Worm (Caenorhabditis elegans): ENCODE data around the gene R09E10.8.

Gene R09E10.8

ce11 chrIV:10281482-10281881, 28.7 kb downstream of the R09E10.8 start, which contains the start of gene thk-1:
Gene thk-1, minus strand, starts transcription at chrIV:10281582.
- TF ChIP-seq ztf-29 (GFP tag; IDR thresholded peaks at IDR 0.05), result no peak
- TF ChIP-seq tab-1 (GFP tag; IDR thresholded peaks at IDR 0.05), result no peak
- TF ChIP-seq ztf-23 (GFP tag; IDR thresholded peaks at IDR 0.05), result no peak
- no peak for TF ChIP-seq med-1 (GFP tag; optimal IDR thresholded peaks at IDR 0.05; ENCODE audit: insufficient read depth)

- TF ChIP-seq med-1 (GFP tag; optimal IDR thresholded peaks at IDR 0.05; ENCODE audit: insufficient read depth) (no peak), ztf-29 (GFP tag; IDR thresholded peaks at IDR 0.05) (no peak), ztf-23 (GFP tag; IDR thresholded peaks at IDR 0.05) (no peak), klf-2 (GFP tag; conservative IDR thresholded peaks at IDR 0.05) (no peak), flt-1 (GFP tag; IDR thresholded peaks at IDR 0.05) (no peak), cog-1 (tag; optimal IDR thresholded peaks at IDR 0.05) (no peak), tab-1 (GFP tag; IDR thresholded peaks at IDR 0.05) (no peak), ref-1 (GFP tag; conservative IDR thresholded peaks at IDR 0.05) (no peak), T22C8.4 (GFP tag; IDR thresholded peaks at IDR 0.05) (no peak)
Observed at ce11 chrIV:10277716-10278115, 32.5 kb downstream of the R09E10.8 start, which contains the start of gene Y43C5A.4. Gene Y43C5A.4, plus strand, starts transcription at chrIV:10278016.

DNA sequence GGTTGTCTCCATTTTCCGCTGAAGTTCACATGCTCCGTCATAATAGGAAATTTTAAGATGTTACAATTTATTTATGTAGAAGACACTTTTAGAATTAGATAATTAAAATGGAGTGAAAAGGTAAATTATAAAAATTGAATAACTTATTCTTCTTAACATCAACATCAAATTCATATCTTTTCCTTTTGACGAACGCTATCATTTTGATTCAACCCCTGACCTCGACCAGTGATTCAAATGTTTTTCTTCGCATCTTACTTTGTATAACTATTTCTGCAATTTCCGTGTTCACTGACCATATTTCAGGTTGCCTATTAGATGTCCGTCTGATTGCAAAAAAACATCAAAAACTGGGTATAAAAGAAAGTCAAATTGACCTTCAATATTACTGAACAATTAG, 33.3 kb downstream of the R09E10.8 start, which contains the start of gene Y43C5A.7:
Y43C5A.7 (plus strand) TSS at position 301 of the 400 bp plus-strand sequence.
- TF ChIP-seq ztf-23 (GFP tag; IDR thresholded peaks at IDR 0.05) (no peak), cog-1 (tag; optimal IDR thresholded peaks at IDR 0.05) (no peak), med-1 (GFP tag; optimal IDR thresholded peaks at IDR 0.05; ENCODE audit: insufficient read depth) (no peak), T22C8.4 (GFP tag; IDR thresholded peaks at IDR 0.05) (no peak), ref-1 (GFP tag; conservative IDR thresholded peaks at IDR 0.05) (no peak), flt-1 (GFP tag; IDR thresholded peaks at IDR 0.05) (no peak), klf-2 (GFP tag; conservative IDR thresholded peaks at IDR 0.05) (no peak), ztf-29 (GFP tag; IDR thresholded peaks at IDR 0.05) (no peak), tab-1 (GFP tag; IDR thresholded peaks at IDR 0.05) (no peak)

DNA sequence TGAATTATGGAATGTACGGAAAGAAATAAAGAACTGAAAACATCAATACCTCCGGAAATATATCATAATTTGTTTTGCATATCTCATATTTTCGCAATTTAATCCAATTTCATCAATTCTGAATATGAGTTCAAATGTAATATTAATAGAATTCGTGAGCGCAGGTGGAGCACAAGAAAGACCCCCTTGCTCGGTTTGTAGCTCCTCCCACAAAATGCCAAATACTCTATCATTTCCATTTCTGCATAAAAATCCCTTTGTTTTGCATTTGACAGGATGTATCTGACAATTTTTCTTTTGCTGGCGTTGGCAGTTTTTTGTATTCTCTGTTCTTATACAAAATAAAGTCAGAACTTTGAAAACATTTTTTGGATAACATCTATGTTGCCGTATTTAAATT, 35.2 kb downstream of the R09E10.8 start:
- TF ChIP-seq T22C8.4 (GFP tag; IDR thresholded peaks at IDR 0.05), result no peak
- TF ChIP-seq flt-1 (GFP tag; IDR thresholded peaks at IDR 0.05), result no peak
- TF ChIP-seq med-1 (GFP tag; optimal IDR thresholded peaks at IDR 0.05; ENCODE audit: insufficient read depth), result no peak
- TF ChIP-seq cog-1 (tag; optimal IDR thresholded peaks at IDR 0.05), result no peak
- no peak for TF ChIP-seq ztf-29 (GFP tag; IDR thresholded peaks at IDR 0.05)
- no peak for TF ChIP-seq ref-1 (GFP tag; conservative IDR thresholded peaks at IDR 0.05)
- TF ChIP-seq tab-1 (GFP tag; IDR thresholded peaks at IDR 0.05), result no peak
- no peak for TF ChIP-seq ztf-23 (GFP tag; IDR thresholded peaks at IDR 0.05)
- no peak for TF ChIP-seq klf-2 (GFP tag; conservative IDR thresholded peaks at IDR 0.05)

- TF ChIP-seq ref-1 (GFP tag; conservative IDR thresholded peaks at IDR 0.05), result no peak
- no peak for TF ChIP-seq tab-1 (GFP tag; IDR thresholded peaks at IDR 0.05)
- no peak for TF ChIP-seq med-1 (GFP tag; optimal IDR thresholded peaks at IDR 0.05; ENCODE audit: insufficient read depth)
Observed at ce11 chrIV:10273781-10274313, 36.4 kb downstream of the R09E10.8 start, which contains the start of gene Y43C5A.3. Gene Y43C5A.3, plus strand, starts transcription at chrIV:10274036.

DNA sequence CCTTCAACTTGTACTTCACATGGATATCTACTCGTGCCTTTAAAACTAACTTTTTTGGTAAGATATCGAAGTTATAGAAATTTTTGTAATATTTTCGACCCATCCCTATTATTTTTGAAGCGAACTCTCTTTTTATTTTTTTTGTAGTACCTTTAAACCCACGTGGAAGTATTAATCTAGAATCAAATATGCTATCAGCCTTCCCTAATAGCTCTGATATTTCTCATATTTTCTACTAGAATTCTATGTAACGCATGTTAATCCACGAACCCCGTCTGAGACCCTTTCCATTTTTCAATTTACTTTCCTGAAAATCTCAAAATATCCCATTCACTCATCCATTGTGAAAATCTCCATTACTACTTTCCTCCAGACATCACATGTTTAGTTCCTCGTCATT, 36.9 kb downstream of the R09E10.8 start:
- TF ChIP-seq klf-2 (GFP tag; conservative IDR thresholded peaks at IDR 0.05), result no peak
- no peak for TF ChIP-seq ref-1 (GFP tag; conservative IDR thresholded peaks at IDR 0.05)
- no peak for TF ChIP-seq med-1 (GFP tag; optimal IDR thresholded peaks at IDR 0.05; ENCODE audit: insufficient read depth)
- no peak for TF ChIP-seq cog-1 (tag; optimal IDR thresholded peaks at IDR 0.05)
- TF ChIP-seq tab-1 (GFP tag; IDR thresholded peaks at IDR 0.05), result no peak
- TF ChIP-seq ztf-29 (GFP tag; IDR thresholded peaks at IDR 0.05), result no peak
- TF ChIP-seq T22C8.4 (GFP tag; IDR thresholded peaks at IDR 0.05), result no peak
- TF ChIP-seq ztf-23 (GFP tag; IDR thresholded peaks at IDR 0.05), result no peak
- TF ChIP-seq flt-1 (GFP tag; IDR thresholded peaks at IDR 0.05), result no peak

ce11 chrIV:10269137-10269933, 40.9 kb downstream of the R09E10.8 start, which contains the start of the genes nspd-7 and Y43C5A.2:
Gene nspd-7, minus strand, starts transcription at chrIV:10269187.
Gene Y43C5A.2, plus strand, starts transcription at chrIV:10269883.
- no peak for TF ChIP-seq T22C8.4 (GFP tag; IDR thresholded peaks at IDR 0.05)
- no peak for TF ChIP-seq med-1 (GFP tag; optimal IDR thresholded peaks at IDR 0.05; ENCODE audit: insufficient read depth)
- no peak for TF ChIP-seq cog-1 (tag; optimal IDR thresholded peaks at IDR 0.05)
- no peak for TF ChIP-seq tab-1 (GFP tag; IDR thresholded peaks at IDR 0.05)
- no peak for TF ChIP-seq ref-1 (GFP tag; conservative IDR thresholded peaks at IDR 0.05)
- no peak for TF ChIP-seq flt-1 (GFP tag; IDR thresholded peaks at IDR 0.05)
- TF ChIP-seq klf-2 (GFP tag; conservative IDR thresholded peaks at IDR 0.05), result no peak
- no peak for TF ChIP-seq ztf-23 (GFP tag; IDR thresholded peaks at IDR 0.05)
- no peak for TF ChIP-seq ztf-29 (GFP tag; IDR thresholded peaks at IDR 0.05)

DNA sequence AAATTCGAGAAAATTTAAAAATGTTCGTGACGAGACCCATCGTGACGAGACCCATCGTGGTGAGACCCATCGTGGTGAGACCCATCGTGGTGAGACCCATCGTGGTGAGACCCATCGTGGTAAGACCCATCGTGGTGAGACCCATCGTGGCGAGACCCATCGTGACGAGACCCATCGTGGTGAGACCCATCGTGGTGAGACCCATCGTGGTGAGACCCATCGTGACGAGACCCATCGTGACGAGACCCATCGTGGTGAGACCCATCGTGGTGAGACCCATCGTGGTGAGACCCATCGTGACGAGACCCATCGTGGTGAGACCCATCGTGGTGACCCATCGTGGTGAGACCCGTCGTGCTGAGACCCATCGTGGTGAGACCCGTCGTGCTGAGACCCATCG, 47.3 kb downstream of the R09E10.8 start:
- TF ChIP-seq klf-2 (GFP tag; conservative IDR thresholded peaks at IDR 0.05) (0 out of 2 replicates have a peak, but pooled peaks have one; percentile 25), tab-1 (GFP tag; IDR thresholded peaks at IDR 0.05) (0 out of 2 replicates have a peak, but pooled peaks have one; percentile 5)

ce11 chrIV:10261061-10261460, 49.2 kb downstream of the R09E10.8 start:
- no peak for TF ChIP-seq cog-1 (tag; optimal IDR thresholded peaks at IDR 0.05)
- no peak for TF ChIP-seq klf-2 (GFP tag; conservative IDR thresholded peaks at IDR 0.05)
